Fruit fly (Drosophila melanogaster) whole organism, adult: Measurements from ENCODE around the gene Tat.

Experiments
- CG11617 ChIP-seq: fragments of 200-800 bp; sonication (Bioruptor generic); optimal IDR thresholded peaks from 2 replicates; lab custom pipeline; 2017; ENCODE audit warnings: mild to moderate bottlenecking, missing biosample characterization, missing genetic modification reagents, missing genetic modification characterization
- CG12768 ChIP-seq: fragments of 200-800 bp; sonication (Bioruptor generic); optimal IDR thresholded peaks from 2 replicates; lab custom pipeline; 2017; ENCODE audit warnings: missing biosample characterization, missing genetic modification characterization, mild to moderate bottlenecking, moderate library complexity, missing genetic modification reagents
- CG14711 ChIP-seq: fragments of 200-800 bp; sonication (Bioruptor generic); optimal IDR thresholded peaks from 2 replicates; lab custom pipeline; 2018; ENCODE audit warnings: missing biosample characterization, mild to moderate bottlenecking, missing genetic modification characterization, moderate library complexity
- CG1620 ChIP-seq: fragments of 200-800 bp; sonication (Bioruptor generic); optimal IDR thresholded peaks from 2 replicates; lab custom pipeline; 2016; ENCODE audit warnings: missing biosample characterization, missing genetic modification characterization
- CG33017 ChIP-seq: fragments of 200-800 bp; sonication (Bioruptor generic); optimal IDR thresholded peaks from 2 replicates; lab custom pipeline; 2018; ENCODE audit warnings: missing biosample characterization, mild to moderate bottlenecking, missing genetic modification characterization, moderate library complexity
- CG5204 ChIP-seq: fragments of 200-800 bp; sonication (Bioruptor generic); optimal IDR thresholded peaks from 2 replicates; lab custom pipeline; 2016; ENCODE audit warnings: missing biosample characterization, missing genetic modification characterization
- CG7045 ChIP-seq: fragments of 200-800 bp; sonication (Bioruptor generic); optimal IDR thresholded peaks from 2 replicates; lab custom pipeline; 2017; ENCODE audit warnings: missing biosample characterization, mild to moderate bottlenecking, missing genetic modification characterization
- CG7101 ChIP-seq: fragments of 200-800 bp; sonication (Bioruptor generic); optimal IDR thresholded peaks from 2 replicates; lab custom pipeline; 2018; ENCODE audit warnings: missing biosample characterization, mild to moderate bottlenecking, missing genetic modification characterization, moderate library complexity
- Clk ChIP-seq: fragments of 200-800 bp; sonication (Bioruptor generic); optimal IDR thresholded peaks from 2 replicates; lab custom pipeline; 2017; ENCODE audit warnings: missing biosample characterization, missing genetic modification characterization
- Crg-1 ChIP-seq: fragments of 200-800 bp; sonication (Bioruptor generic); optimal IDR thresholded peaks from 2 replicates; lab custom pipeline; 2016; ENCODE audit warnings: missing biosample characterization, missing genetic modification characterization
- Hr96 ChIP-seq: fragments of 200-800 bp; sonication (Bioruptor generic); optimal IDR thresholded peaks from 2 replicates; lab custom pipeline; 2016; ENCODE audit warnings: missing biosample characterization, missing genetic modification characterization
- Mnt ChIP-seq: fragments of 200-800 bp; sonication (Bioruptor generic); optimal IDR thresholded peaks from 2 replicates; lab custom pipeline; 2016; ENCODE audit warnings: missing biosample characterization, mild to moderate bottlenecking, missing genetic modification characterization
- bab1 ChIP-seq: fragments of 200-800 bp; sonication (Bioruptor generic); optimal IDR thresholded peaks from 3 replicates; lab custom pipeline; 2019; ENCODE audit warnings: missing biosample characterization, mild to moderate bottlenecking, missing genetic modification characterization, moderate library complexity
- cic ChIP-seq: fragments of 200-800 bp; sonication (Bioruptor generic); optimal IDR thresholded peaks from 2 replicates; lab custom pipeline; 2017; ENCODE audit warnings: missing biosample characterization, mild to moderate bottlenecking, missing genetic modification characterization, moderate library complexity
- cnc ChIP-seq, 2 experiments: fragments of >200 bp; optimal IDR thresholded peaks; 2 replicates each; lab custom pipeline; 2017
- kay ChIP-seq: fragments of 200-800 bp; sonication (Bioruptor generic); peaks from one replicate; lab custom pipeline; 2016; ENCODE audit warnings: missing biosample characterization, missing genetic modification characterization, borderline replicate concordance
- ovo ChIP-seq: fragments of 200-800 bp; sonication (Bioruptor generic); optimal IDR thresholded peaks from 2 replicates; lab custom pipeline; 2016; ENCODE audit warnings: missing biosample characterization, missing genetic modification characterization
- pad ChIP-seq: fragments of 200-800 bp; sonication (Bioruptor generic); optimal IDR thresholded peaks from 3 replicates; lab custom pipeline; 2017; ENCODE audit warnings: missing biosample characterization, missing genetic modification characterization, mild to moderate bottlenecking, moderate library complexity, missing genetic modification reagents
- tj ChIP-seq: fragments of 200-800 bp; sonication (Bioruptor generic); optimal IDR thresholded peaks from 3 replicates; lab custom pipeline; 2017; ENCODE audit warnings: missing biosample characterization, mild to moderate bottlenecking, missing genetic modification characterization, moderate library complexity
- toe ChIP-seq: fragments of 200-800 bp; sonication (Bioruptor generic); optimal IDR thresholded peaks from 2 replicates; lab custom pipeline; 2016; ENCODE audit warnings: missing biosample characterization, missing genetic modification characterization

Tat gene

DNA sequence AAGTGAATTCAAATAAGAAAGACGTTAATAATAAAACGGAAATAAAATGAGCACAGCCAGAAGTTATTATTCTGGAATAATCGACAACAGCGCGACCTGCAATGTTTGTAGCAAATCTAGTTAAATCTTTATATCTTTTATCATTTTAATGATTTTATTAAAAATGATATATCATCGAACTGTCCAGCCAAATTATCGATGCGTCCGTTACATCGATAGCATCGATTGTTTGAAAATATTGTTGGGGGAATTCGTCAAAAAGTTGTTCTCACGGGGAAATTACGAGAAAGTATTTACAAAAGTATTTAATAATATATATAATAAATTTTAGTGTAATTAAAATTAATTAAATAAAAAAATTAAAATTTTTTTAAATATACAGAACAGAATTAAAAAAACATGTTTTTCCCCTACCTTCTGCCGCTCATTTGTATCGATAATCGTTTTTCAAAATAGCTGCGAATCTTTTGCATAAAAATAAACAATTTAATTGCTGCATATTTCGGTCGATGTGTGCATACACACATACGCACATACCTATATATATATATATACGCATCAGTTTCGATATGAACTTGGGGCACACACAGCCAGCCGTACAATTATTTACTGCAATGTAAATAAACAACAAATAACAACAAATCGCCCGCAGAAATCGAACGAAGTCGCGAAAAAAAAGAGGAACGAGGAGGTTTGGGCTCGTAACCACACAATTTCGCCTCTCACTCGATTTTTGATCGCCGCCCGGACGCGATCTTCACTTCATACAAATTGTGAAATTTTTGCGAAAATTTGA is 17.9 kb upstream of the Tat start, which contains the start of gene CG32599:
CG32599 (plus strand) TSS at position 746 of the 796 bp plus-strand sequence.
- peak; percentile 44 for TF ChIP-seq CG14711
- TF ChIP-seq toe (GFP tag; lab: Kevin White, UChicago): no peak
- peak; percentile 21 for TF ChIP-seq CG7101

DNA sequence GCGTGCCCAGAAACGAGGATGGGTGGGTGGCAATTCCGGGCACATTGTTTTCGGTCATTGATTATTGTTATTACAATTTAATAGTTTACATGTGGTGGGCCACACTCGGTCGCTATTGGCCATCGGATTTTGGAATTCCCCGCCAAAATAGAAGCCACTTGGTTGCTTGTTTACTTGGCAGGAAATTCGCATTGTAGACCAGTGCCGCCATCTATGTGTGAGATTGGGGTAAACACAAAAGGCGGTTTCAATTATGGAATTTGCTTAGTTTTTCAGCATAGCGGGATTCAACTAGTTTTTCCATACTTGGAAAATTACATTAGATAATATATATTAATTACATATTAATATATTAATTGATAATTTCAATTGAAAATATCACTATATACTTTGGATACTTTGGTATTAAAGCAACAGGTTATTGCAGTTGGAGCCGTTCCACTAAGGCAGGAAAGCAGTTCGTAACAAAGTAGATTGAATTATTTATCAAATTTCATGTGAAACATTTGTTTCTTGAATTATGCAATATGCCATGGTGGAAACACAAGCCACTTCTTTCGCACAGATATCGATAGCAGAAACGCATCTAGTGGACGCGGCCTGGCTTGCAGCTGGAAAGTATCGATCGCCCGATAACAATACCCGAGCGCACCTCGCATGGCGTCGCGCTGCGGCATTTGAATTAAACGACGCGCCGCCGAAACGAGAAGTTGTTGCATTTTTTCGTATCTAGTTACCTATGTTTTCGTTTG is 13.8 kb upstream of the Tat start, which contains the start of gene mud:
mud (plus strand) TSS at position 698 of the 752 bp plus-strand sequence.
- no peak for TF ChIP-seq Hr96
- peak; percentile 10 for TF ChIP-seq kay (GFP tag; lab: Kevin White, UChicago)

DNA sequence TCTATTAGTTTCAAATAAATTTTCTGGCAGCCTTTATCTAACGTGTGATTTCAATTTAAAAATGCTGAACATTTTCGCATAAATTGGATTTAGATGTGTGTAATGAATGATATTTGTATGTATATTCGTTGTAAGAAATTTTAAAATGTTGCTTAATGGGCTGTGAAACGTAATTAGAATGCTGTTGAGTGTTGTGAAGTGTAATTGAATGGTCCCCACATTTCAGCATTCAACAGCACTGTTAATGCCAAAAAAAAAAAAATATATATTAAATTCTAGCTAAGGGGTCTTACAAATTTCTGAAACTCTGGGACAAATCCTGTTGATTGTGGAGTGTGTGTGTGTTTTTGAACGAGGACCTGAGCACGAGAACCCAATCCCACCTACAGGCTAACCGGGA is 4.1 kb downstream of the Tat start:
- TF ChIP-seq kay (GFP tag; lab: Kevin White, UChicago) (no peak), tj (GFP tag; lab: Kevin White, UChicago) (no peak), Mnt (no peak), CG12768 (GFP tag; lab: Kevin White, UChicago) (no peak), Clk (GFP tag; lab: Kevin White, UChicago) (no peak), cic (GFP tag; lab: Kevin White, UChicago) (no peak), CG7101 (no peak), CG5204 (GFP tag; lab: Kevin White, UChicago) (no peak), toe (GFP tag; lab: Kevin White, UChicago) (no peak), pad (GFP tag; lab: Kevin White, UChicago) (no peak), cnc (optimal IDR thresholded peaks at IDR 0.05; lab: Kevin White, UChicago) (no peak), Crg-1 (GFP tag; lab: Kevin White, UChicago) (no peak), bab1 (GFP tag; lab: Kevin White, UChicago) (no peak), CG1620 (GFP tag; lab: Kevin White, UChicago) (no peak), CG7045 (GFP tag; lab: Kevin White, UChicago) (no peak), CG14711 (no peak), CG33017 (tag; lab: Kevin White, UChicago) (no peak), Hr96 (no peak), ovo (GFP tag; lab: Kevin White, UChicago) (no peak)

DNA sequence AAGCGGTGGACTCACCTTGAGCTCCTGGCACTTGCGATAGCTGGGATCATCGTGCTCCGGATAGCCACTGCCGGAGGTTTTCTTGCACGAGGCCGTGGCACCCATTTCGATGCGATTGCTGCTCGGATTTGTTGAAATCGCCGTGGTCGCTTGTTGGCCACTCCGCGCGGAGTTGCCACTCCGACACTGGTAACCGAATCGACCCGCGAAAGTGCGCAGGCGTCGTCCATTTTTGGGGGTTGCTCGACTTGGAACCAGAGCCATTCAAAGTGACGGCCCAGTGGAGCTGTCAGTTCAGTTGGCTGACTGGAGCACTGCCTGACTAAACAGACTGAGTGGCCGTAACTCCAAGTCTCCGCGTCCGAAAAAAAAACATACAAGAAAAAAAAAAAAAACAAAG is 5.1 kb downstream of the Tat start, which contains the start of the genes CG13404 and na:
CG13404 (minus strand) TSS at position 176 of the 400 bp plus-strand sequence.
na (plus strand) TSS at position 293 of the 400 bp plus-strand sequence.
- TF ChIP-seq CG7101: no peak
- TF ChIP-seq CG1620 (GFP tag; lab: Kevin White, UChicago): no peak
- TF ChIP-seq CG7045 (GFP tag; lab: Kevin White, UChicago): no peak
- no peak for TF ChIP-seq CG14711
- no peak for TF ChIP-seq kay (GFP tag; lab: Kevin White, UChicago)
- TF ChIP-seq pad (GFP tag; lab: Kevin White, UChicago): no peak

DNA sequence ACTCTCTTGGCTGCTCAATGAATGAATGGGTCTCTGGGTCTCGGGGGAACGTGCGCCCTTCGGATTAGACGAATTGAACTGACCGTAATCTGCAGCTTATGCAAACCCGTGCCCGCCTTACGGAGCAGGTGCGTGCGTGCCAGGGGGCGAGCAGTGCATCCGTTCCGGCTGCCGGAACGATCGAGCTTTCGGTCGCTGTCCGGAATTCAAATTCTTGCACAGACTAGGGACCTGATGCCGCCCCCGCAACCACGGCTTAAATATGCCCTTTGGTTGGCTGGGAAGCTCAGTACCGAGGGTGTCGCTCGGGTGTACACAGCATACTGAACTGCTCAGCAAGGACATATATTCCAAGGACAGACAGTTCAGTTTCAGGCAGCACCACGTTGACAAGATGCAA is 16.4 kb downstream of the Tat start, which contains the start of gene Muc12Ea:
Muc12Ea (plus strand) TSS at position 301 of the 400 bp plus-strand sequence.
- TF ChIP-seq cic (GFP tag; lab: Kevin White, UChicago) (no peak), CG7045 (GFP tag; lab: Kevin White, UChicago) (no peak), CG1620 (GFP tag; lab: Kevin White, UChicago) (no peak), CG11617 (GFP tag; lab: Kevin White, UChicago) (no peak), Hr96 (no peak), Clk (GFP tag; lab: Kevin White, UChicago) (no peak), CG33017 (tag; lab: Kevin White, UChicago) (no peak), Crg-1 (GFP tag; lab: Kevin White, UChicago) (no peak), Mnt (no peak), bab1 (GFP tag; lab: Kevin White, UChicago) (no peak), CG14711 (no peak), tj (GFP tag; lab: Kevin White, UChicago) (no peak), ovo (GFP tag; lab: Kevin White, UChicago) (no peak), CG7101 (no peak), kay (GFP tag; lab: Kevin White, UChicago) (no peak), CG12768 (GFP tag; lab: Kevin White, UChicago) (no peak), CG5204 (GFP tag; lab: Kevin White, UChicago) (no peak), toe (GFP tag; lab: Kevin White, UChicago) (no peak), pad (GFP tag; lab: Kevin White, UChicago) (no peak)

DNA sequence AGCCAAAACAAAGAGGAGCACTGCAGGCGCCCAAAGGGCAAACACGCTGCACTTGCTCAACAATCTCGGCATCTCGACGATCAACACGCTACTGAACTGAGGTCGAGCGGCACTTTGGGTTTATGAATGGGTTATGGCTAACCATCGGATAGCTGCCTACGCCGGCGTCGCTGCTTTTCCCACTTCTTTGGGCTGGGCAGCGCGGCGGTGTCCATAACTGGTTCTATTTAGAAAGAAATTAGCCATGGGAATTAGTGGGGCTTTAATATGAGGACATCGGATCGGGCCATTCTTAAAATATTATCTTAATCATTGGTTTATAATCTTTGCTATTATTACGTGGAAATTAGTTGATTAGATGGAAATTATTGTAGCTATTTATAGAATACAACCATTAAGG is 28.3 kb downstream of the Tat start, which contains the start of gene CG9400:
CG9400 (minus strand) TSS at position 101 of the 400 bp plus-strand sequence.
- TF ChIP-seq CG1620 (GFP tag; lab: Kevin White, UChicago) (no peak), CG7101 (no peak), CG12768 (GFP tag; lab: Kevin White, UChicago) (no peak)
